Fruit fly (Drosophila melanogaster) whole organism, pupa: ENCODE data around the gene Dref.

ENCODE experiments used
- CG15710 ChIP-seq: fragments of 200-800 bp; sonication (Bioruptor generic); optimal IDR thresholded peaks from 2 replicates; lab custom pipeline; 2018; ENCODE audit warnings: missing biosample characterization, mild to moderate bottlenecking, missing genetic modification characterization, moderate library complexity
- CG32121 ChIP-seq: fragments of 200-800 bp; sonication (Bioruptor generic); IDR thresholded peaks from 2 replicates; pipeline ENCODE4 v1.3.6; 2022; ENCODE audit warnings: missing biosample characterization, missing genetic modification characterization
- CG34367 ChIP-seq: fragments of 200-800 bp; sonication (Bioruptor generic); optimal IDR thresholded peaks from 2 replicates; lab custom pipeline; 2018; ENCODE audit warnings: missing biosample characterization, mild to moderate bottlenecking, missing genetic modification characterization
- CG4496 ChIP-seq: fragments of 200-800 bp; sonication (Bioruptor generic); IDR thresholded peaks from 3 replicates; pipeline ENCODE4 v1.3.6; 2022; ENCODE audit warnings: missing biosample characterization, missing genetic modification characterization
- EcR ChIP-seq: fragments of 200-800 bp; sonication (Bioruptor generic); optimal IDR thresholded peaks from 3 replicates; lab custom pipeline; 2019; ENCODE audit warnings: missing biosample characterization, missing genetic modification characterization, mild to moderate bottlenecking, moderate library complexity, missing genetic modification reagents
- Snoo ChIP-seq: fragments of 200-800 bp; sonication (Bioruptor generic); optimal IDR thresholded peaks from 3 replicates; lab custom pipeline; 2017; ENCODE audit warnings: missing biosample characterization, mild to moderate bottlenecking, missing genetic modification characterization, inconsistent platforms

DNA sequence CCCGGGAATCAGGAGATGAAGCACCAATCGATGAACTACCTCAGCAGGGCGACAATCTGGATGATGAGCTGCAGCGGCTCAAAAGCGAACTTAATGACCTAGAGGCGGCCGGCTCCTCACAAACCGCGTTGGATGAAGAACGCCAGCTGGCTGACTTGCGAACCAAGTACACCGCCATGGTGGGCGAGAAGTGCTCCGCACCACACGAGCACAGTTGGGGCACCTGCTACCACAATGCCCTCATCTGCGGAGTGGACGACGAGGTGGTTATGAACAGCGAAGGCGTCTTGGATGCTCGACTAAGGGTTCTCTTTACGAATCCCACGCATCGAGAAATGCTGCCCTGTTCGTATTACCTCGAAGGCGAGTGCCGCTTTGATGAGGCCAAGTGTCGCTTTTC is 12.3 kb downstream of the Dref start:
- TF ChIP-seq CG15710 (tag; lab: Kevin White, UChicago): no peak
- TF ChIP-seq CG4496 (GFP tag; lab: Robert Waterston, UW): no peak
- TF ChIP-seq CG32121 (GFP tag; lab: Robert Waterston, UW): no peak
- TF ChIP-seq CG34367 (tag; lab: Kevin White, UChicago): no peak
- TF ChIP-seq Snoo (tag; lab: Kevin White, UChicago): no peak
- no peak for TF ChIP-seq EcR (GFP tag; lab: Kevin White, UChicago)
